Fruit fly (Drosophila melanogaster) whole organism, embryonic: ENCODE results near the gene cmb.

ENCODE experiments used
- Atf3 ChIP-seq: fragments of 200-800 bp; sonication (Bioruptor generic); optimal IDR thresholded peaks from 3 replicates; lab custom pipeline; 2016; ENCODE audit warnings: missing biosample characterization, missing genetic modification characterization
- Bgb ChIP-seq: fragments of 200-800 bp; sonication (Bioruptor generic); IDR thresholded peaks from 2 replicates; pipeline ENCODE4 v1.3.6; 2022; ENCODE audit warnings: missing biosample characterization, missing genetic modification characterization; ENCODE audit not compliant: partially characterized antibody
- CG10209 ChIP-seq: fragments of 200-800 bp; sonication (Bioruptor generic); optimal IDR thresholded peaks from 3 replicates; lab custom pipeline; 2017; ENCODE audit warnings: missing biosample characterization, mild to moderate bottlenecking, missing genetic modification characterization, missing genetic modification reagents
- CG10565 ChIP-seq: fragments of 200-800 bp; sonication (Bioruptor generic); optimal IDR thresholded peaks from 3 replicates; lab custom pipeline; 2016; ENCODE audit warnings: missing biosample characterization, mild to moderate bottlenecking, missing genetic modification characterization
- CG10979 ChIP-seq: fragments of 200-800 bp; sonication (Bioruptor generic); optimal IDR thresholded peaks from 2 replicates; lab custom pipeline; 2018; ENCODE audit warnings: missing biosample characterization, mild to moderate bottlenecking, missing genetic modification characterization, moderate library complexity
- CG11398 ChIP-seq: fragments of 200-800 bp; sonication (Bioruptor generic); optimal IDR thresholded peaks from 2 replicates; lab custom pipeline; 2016; ENCODE audit warnings: missing biosample characterization, missing genetic modification characterization
- CG12071 ChIP-seq: fragments of 200-800 bp; sonication (Bioruptor generic); optimal IDR thresholded peaks from 3 replicates; lab custom pipeline; 2018; ENCODE audit warnings: missing biosample characterization, mild to moderate bottlenecking, missing genetic modification characterization
- CG13624 ChIP-seq: fragments of 200-800 bp; sonication (Bioruptor generic); optimal IDR thresholded peaks from 2 replicates; lab custom pipeline; 2016; ENCODE audit warnings: missing biosample characterization, missing genetic modification characterization
- CG13894 ChIP-seq: fragments of 200-800 bp; sonication (Bioruptor generic); optimal IDR thresholded peaks from 3 replicates; lab custom pipeline; 2018; ENCODE audit warnings: missing biosample characterization, mild to moderate bottlenecking, missing genetic modification characterization, moderate library complexity
- CG14014 ChIP-seq: fragments of 200-800 bp; sonication (Bioruptor generic); IDR thresholded peaks from 2 replicates; pipeline ENCODE4 v1.3.6; 2022; ENCODE audit warnings: missing biosample characterization, missing genetic modification characterization
- CG14441 ChIP-seq: fragments of 200-800 bp; sonication (Bioruptor generic); IDR thresholded peaks from 2 replicates; pipeline ENCODE4 v1.3.6; 2022; ENCODE audit warnings: missing biosample characterization, missing genetic modification characterization
- CG14965 ChIP-seq: fragments of 200-800 bp; sonication (Bioruptor generic); optimal IDR thresholded peaks from 2 replicates; lab custom pipeline; 2016; ENCODE audit warnings: missing biosample characterization, missing genetic modification characterization, borderline replicate concordance
- CG18599 ChIP-seq: fragments of 200-800 bp; sonication (Bioruptor generic); optimal IDR thresholded peaks from 3 replicates; lab custom pipeline; 2017; ENCODE audit warnings: missing biosample characterization, missing genetic modification characterization, mild to moderate bottlenecking, moderate library complexity, missing genetic modification reagents
- CG2129 ChIP-seq: fragments of 200-800 bp; sonication (Bioruptor generic); IDR thresholded peaks from 2 replicates; pipeline ENCODE4 v1.3.6; 2022; ENCODE audit warnings: missing biosample characterization, missing genetic modification characterization; ENCODE audit not compliant: partially characterized antibody
- CG31441 ChIP-seq: fragments of 200-800 bp; sonication (Bioruptor generic); IDR thresholded peaks from 2 replicates; pipeline ENCODE4 v1.3.6; 2022; ENCODE audit warnings: missing biosample characterization, missing genetic modification characterization
- CG3407 ChIP-seq: fragments of 200-800 bp; sonication (Bioruptor generic); optimal IDR thresholded peaks from 2 replicates; lab custom pipeline; 2018; ENCODE audit warnings: missing biosample characterization, mild to moderate bottlenecking, missing genetic modification characterization
- CG34224 ChIP-seq: fragments of 200-800 bp; sonication (Bioruptor generic); IDR thresholded peaks from 3 replicates; pipeline ENCODE4 v1.3.6; 2022; ENCODE audit warnings: missing biosample characterization, missing genetic modification characterization; ENCODE audit not compliant: partially characterized antibody
- CG4617 ChIP-seq: fragments of 200-800 bp; sonication (Bioruptor generic); optimal IDR thresholded peaks from 3 replicates; lab custom pipeline; 2016; ENCODE audit warnings: missing biosample characterization, missing genetic modification characterization, borderline replicate concordance
- CG5245 ChIP-seq: fragments of 200-800 bp; sonication (Bioruptor generic); optimal IDR thresholded peaks from 3 replicates; lab custom pipeline; 2016; ENCODE audit warnings: missing biosample characterization, missing genetic modification characterization
- CG6683 ChIP-seq: fragments of 200-800 bp; sonication (Bioruptor generic); optimal IDR thresholded peaks from 2 replicates; lab custom pipeline; 2017; ENCODE audit warnings: missing biosample characterization, mild to moderate bottlenecking, missing genetic modification characterization, missing genetic modification reagents
- CG6765 ChIP-seq: fragments of 200-800 bp; sonication (Bioruptor generic); optimal IDR thresholded peaks from 3 replicates; lab custom pipeline; 2017; ENCODE audit warnings: missing biosample characterization, mild to moderate bottlenecking, missing genetic modification characterization
- CG7928 ChIP-seq: fragments of 200-800 bp; sonication (Bioruptor generic); optimal IDR thresholded peaks from 2 replicates; lab custom pipeline; 2017; ENCODE audit warnings: missing biosample characterization, mild to moderate bottlenecking, missing genetic modification characterization
- CG8765 ChIP-seq: fragments of 200-800 bp; sonication (Bioruptor generic); IDR thresholded peaks from 2 replicates; pipeline ENCODE4 v1.3.6; 2022; ENCODE audit warnings: missing biosample characterization, missing genetic modification characterization
- CG9876 ChIP-seq: fragments of 200-800 bp; sonication (Bioruptor generic); optimal IDR thresholded peaks from 2 replicates; lab custom pipeline; 2016; ENCODE audit warnings: missing biosample characterization, missing genetic modification characterization
- CG9932 ChIP-seq: fragments of 200-800 bp; sonication (Bioruptor generic); IDR thresholded peaks from 2 replicates; pipeline ENCODE4 v1.3.6; 2022; ENCODE audit warnings: missing biosample characterization, missing genetic modification characterization
- Camta ChIP-seq: fragments of 200-800 bp; sonication (Bioruptor generic); optimal IDR thresholded peaks from 2 replicates; lab custom pipeline; 2016; ENCODE audit warnings: missing biosample characterization, missing genetic modification characterization
- D ChIP-seq, 2 experiments: fragments of 200-800 bp in 1 of 2; fragments of >200 bp in 1 of 2; sonication (Bioruptor generic) in 1 of 2; optimal IDR thresholded peaks; 2 replicates in 1 of 2; 3 replicates in 1 of 2; lab custom pipeline; 2017; ENCODE audit warnings: mild to moderate bottlenecking in 1 of 2, missing biosample characterization in 1 of 2, missing genetic modification characterization in 1 of 2, missing genetic modification reagents in 1 of 2
- Eip74EF ChIP-seq, 2 experiments: fragments of 200-800 bp in 1 of 2; fragments of >200 bp in 1 of 2; sonication (Bioruptor generic) in 1 of 2; optimal IDR thresholded peaks; 2 replicates each; lab custom pipeline; 2017 to 2019; ENCODE audit warnings: missing biosample characterization in 2 of 2, missing genetic modification characterization in 2 of 2, mild to moderate bottlenecking in 1 of 2, moderate library complexity in 1 of 2
- Elba2 ChIP-seq: fragments of 200-800 bp; sonication (Bioruptor generic); optimal IDR thresholded peaks from 3 replicates; lab custom pipeline; 2016; ENCODE audit warnings: missing biosample characterization, missing genetic modification characterization
- Fer1 ChIP-seq: fragments of 200-800 bp; sonication (Bioruptor generic); optimal IDR thresholded peaks from 2 replicates; lab custom pipeline; 2017; ENCODE audit warnings: missing biosample characterization, mild to moderate bottlenecking, missing genetic modification characterization
- HmgD ChIP-seq: fragments of 200-800 bp; sonication (Bioruptor generic); optimal IDR thresholded peaks from 3 replicates; lab custom pipeline; 2016; ENCODE audit warnings: missing biosample characterization, missing genetic modification characterization
- NFAT ChIP-seq: fragments of 200-800 bp; sonication (Bioruptor generic); IDR thresholded peaks from 2 replicates; pipeline ENCODE4 v1.3.6; 2022; ENCODE audit warnings: missing biosample characterization, missing genetic modification characterization
- Nf-YB ChIP-seq: fragments of 200-800 bp; sonication (Bioruptor generic); optimal IDR thresholded peaks from 3 replicates; lab custom pipeline; 2019; ENCODE audit warnings: missing biosample characterization, mild to moderate bottlenecking, missing genetic modification characterization, moderate library complexity
- Six4 ChIP-seq: fragments of 200-800 bp; sonication (Bioruptor generic); optimal IDR thresholded peaks from 2 replicates; lab custom pipeline; 2016; ENCODE audit warnings: missing biosample characterization, missing genetic modification characterization
- Stat92E ChIP-seq, 3 experiments: fragments of >200 bp in 2 of 3; fragments of 200-800 bp in 1 of 3; sonication (Bioruptor generic) in 1 of 3; optimal IDR thresholded peaks; 2 replicates each; lab custom pipeline; 2017 to 2019; ENCODE audit warnings: missing biosample characterization in 3 of 3, missing genetic modification characterization in 3 of 3, mild to moderate bottlenecking in 1 of 3, moderate library complexity in 1 of 3
- bab2 ChIP-seq: fragments of 200-800 bp; sonication (Bioruptor generic); optimal IDR thresholded peaks from 2 replicates; lab custom pipeline; 2016; ENCODE audit warnings: missing biosample characterization, missing genetic modification characterization
- chinmo ChIP-seq: fragments of 200-800 bp; sonication (Bioruptor generic); IDR thresholded peaks from 4 replicates; pipeline ENCODE4 v1.3.6; 2022; ENCODE audit warnings: missing biosample characterization, missing genetic modification characterization; ENCODE audit not compliant: partially characterized antibody
- croc ChIP-seq: fragments of 200-800 bp; sonication (Bioruptor generic); conservative IDR thresholded peaks from 3 replicates; pipeline ENCODE4 v1.3.6; 2022; ENCODE audit warnings: missing biosample characterization, missing genetic modification characterization
- dati ChIP-seq: fragments of 200-800 bp; sonication (Bioruptor generic); IDR thresholded peaks from 2 replicates; pipeline ENCODE4 v1.3.6; 2022; ENCODE audit warnings: missing biosample characterization, missing genetic modification characterization
- fd64A ChIP-seq: fragments of 200-800 bp; sonication (Bioruptor generic); optimal IDR thresholded peaks from 3 replicates; lab custom pipeline; 2018; ENCODE audit warnings: missing biosample characterization, mild to moderate bottlenecking, missing genetic modification characterization
- gcm ChIP-seq: fragments of 200-800 bp; sonication (Bioruptor generic); optimal IDR thresholded peaks from 2 replicates; lab custom pipeline; 2019; ENCODE audit warnings: missing biosample characterization, mild to moderate bottlenecking, missing genetic modification characterization, moderate library complexity
- h ChIP-seq: fragments of >200 bp; optimal IDR thresholded peaks from 2 replicates; lab custom pipeline; 2017
- jumu ChIP-seq: fragments of 200-800 bp; sonication (Bioruptor generic); optimal IDR thresholded peaks from 3 replicates; lab custom pipeline; 2016; ENCODE audit warnings: missing biosample characterization, missing genetic modification characterization
- klu ChIP-seq: fragments of 200-800 bp; sonication (Bioruptor generic); IDR thresholded peaks from 2 replicates; pipeline ENCODE4 v1.3.6; 2022; ENCODE audit warnings: missing biosample characterization, missing genetic modification characterization
- lola ChIP-seq, 3 experiments: fragments of >200 bp in 2 of 3; fragments of 200-800 bp in 1 of 3; sonication (Bioruptor generic) in 1 of 3; optimal IDR thresholded peaks; 2 replicates each; lab custom pipeline; 2017 to 2019; ENCODE audit warnings: missing biosample characterization in 3 of 3, missing genetic modification characterization in 3 of 3, mild to moderate bottlenecking in 1 of 3, moderate library complexity in 1 of 3
- mirr ChIP-seq: fragments of 200-800 bp; sonication (Bioruptor generic); optimal IDR thresholded peaks from 3 replicates; lab custom pipeline; 2018; ENCODE audit warnings: missing biosample characterization, mild to moderate bottlenecking, missing genetic modification characterization
- ranshi ChIP-seq: fragments of 200-800 bp; sonication (Bioruptor generic); IDR thresholded peaks from 2 replicates; pipeline ENCODE4 v1.3.6; 2022; ENCODE audit warnings: missing biosample characterization, missing genetic modification characterization
- sens ChIP-seq: fragments of 200-800 bp; sonication (Bioruptor generic); peaks from one replicate; lab custom pipeline; 2016; ENCODE audit warnings: missing biosample characterization, missing genetic modification characterization
- slou ChIP-seq: fragments of 200-800 bp; sonication (Bioruptor generic); optimal IDR thresholded peaks from 3 replicates; lab custom pipeline; 2016; ENCODE audit warnings: missing biosample characterization, missing genetic modification characterization

Gene cmb

DNA sequence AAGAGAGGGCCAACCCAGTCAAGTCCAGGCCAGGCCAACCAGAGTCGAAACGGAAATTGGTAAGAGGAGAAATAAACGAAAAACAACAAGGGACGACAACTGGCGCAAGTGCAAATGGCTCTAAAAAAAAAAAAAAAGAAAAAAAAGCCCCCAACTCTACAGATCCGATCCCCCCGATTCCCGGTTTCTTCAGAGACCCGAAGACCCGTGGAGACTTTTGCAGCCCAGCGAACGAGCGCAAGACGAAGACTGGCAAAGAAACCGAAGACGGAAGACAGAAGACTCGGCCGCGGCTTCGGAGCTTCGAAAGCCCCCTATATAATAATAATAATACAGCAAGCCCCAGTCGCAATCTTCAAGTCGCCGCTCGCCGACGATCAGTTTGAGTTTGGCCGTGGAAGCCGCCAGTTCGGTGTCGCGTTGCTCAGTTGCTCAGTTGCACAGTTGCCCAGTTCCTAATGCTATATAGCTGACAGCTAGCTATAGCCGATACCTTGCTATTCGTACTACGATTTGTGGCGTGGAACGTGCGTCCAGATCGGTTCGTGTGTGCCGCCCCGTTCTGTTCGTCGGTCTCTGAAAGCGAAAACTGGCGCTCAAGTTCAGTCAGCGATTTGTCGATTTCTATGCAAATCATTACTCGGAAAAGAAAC is 52.1 kb downstream of the cmb start (continued):
- TF ChIP-seq CG10565 (GFP tag; lab: Kevin White, UChicago) (no peak), dati (GFP tag; lab: Robert Waterston, UW) (no peak), croc (no peak), h (lab: Kevin White, UChicago) (no peak), HmgD (GFP tag; lab: Kevin White, UChicago) (no peak), CG2129 (no peak), Elba2 (GFP tag; lab: Kevin White, UChicago) (no peak), CG6765 (GFP tag; lab: Kevin White, UChicago) (no peak), Fer1 (no peak), chinmo (GFP tag; lab: Robert Waterston, UW) (peak; percentile 64; the same call in 1 of the 4 replicates), gcm (no peak), jumu (GFP tag; lab: Kevin White, UChicago) (no peak), CG5245 (GFP tag; lab: Kevin White, UChicago) (no peak), Eip74EF (GFP tag; optimal IDR thresholded peaks at IDR 0.05; lab: Kevin White, UChicago) (no peak), klu (GFP tag; lab: Robert Waterston, UW) (no peak), CG10209 (GFP tag; lab: Kevin White, UChicago) (no peak), CG10979 (no peak), Nf-YB (GFP tag; lab: Kevin White, UChicago) (no peak), CG8765 (GFP tag; lab: Robert Waterston, UW) (no peak), Stat92E (GFP tag; optimal IDR thresholded peaks at IDR 0.05; lab: Kevin White, UChicago) (no peak), Atf3 (GFP tag; lab: Kevin White, UChicago) (no peak), Camta (GFP tag; lab: Kevin White, UChicago) (no peak), CG12071 (GFP tag; lab: Kevin White, UChicago) (no peak), CG34224 (GFP tag; lab: Robert Waterston, UW) (no peak), ranshi (GFP tag; lab: Robert Waterston, UW) (no peak), CG3407 (GFP tag; lab: Kevin White, UChicago) (no peak), CG13624 (no peak), CG11398 (GFP tag; lab: Kevin White, UChicago) (no peak), CG6683 (GFP tag; lab: Kevin White, UChicago) (no peak), bab2 (GFP tag; lab: Kevin White, UChicago) (no peak), CG9932 (no peak; the same call in 1 of the 2 replicates), CG31441 (no peak), CG14965 (no peak), mirr (no peak), slou (GFP tag; lab: Kevin White, UChicago) (no peak), D (optimal IDR thresholded peaks at IDR 0.05; lab: Kevin White, UChicago) (no peak), D (GFP tag; optimal IDR thresholded peaks at IDR 0.05; lab: Kevin White, UChicago) (no peak), sens (GFP tag; lab: Kevin White, UChicago) (peak; percentile 40), CG14014 (no peak), Bgb (GFP tag; lab: Robert Waterston, UW) (peak; percentile 39; the same call in 1 of the 2 replicates), NFAT (peak; percentile 47; the same call in 1 of the 2 replicates), CG13894 (tag; lab: Kevin White, UChicago) (peak; percentile 80), Six4 (no peak), CG14441 (GFP tag; lab: Robert Waterston, UW) (no peak), CG7928 (GFP tag; lab: Kevin White, UChicago) (no peak), lola (GFP tag; optimal IDR thresholded peaks at IDR 0.05; lab: Kevin White, UChicago) (no peak), fd64A (no peak), CG18599 (no peak), CG4617 (no peak), CG9876 (no peak)
